Worm (Caenorhabditis elegans): Measurements from ENCODE around the gene C17B7.10.

DNA sequence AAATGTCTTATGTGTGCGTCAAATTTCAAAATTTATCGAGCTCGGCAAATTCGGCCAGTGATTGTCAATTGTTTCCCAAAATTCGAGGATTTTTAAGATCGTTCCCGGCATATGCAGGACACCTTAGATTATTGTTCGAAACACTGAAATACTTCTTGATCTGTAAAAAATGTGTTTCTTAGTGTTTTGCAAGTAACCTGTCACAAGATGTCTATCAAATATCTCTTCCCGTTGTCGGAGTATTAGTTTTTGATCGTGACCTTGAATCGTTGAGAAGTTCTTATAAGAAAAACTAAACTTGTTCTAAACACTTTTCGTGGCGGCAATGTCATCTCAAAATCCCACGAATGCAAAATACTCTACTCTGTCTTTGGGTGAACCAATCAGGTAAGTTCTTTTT lies 20.7 kb upstream of the C17B7.10 start, which contains the start of gene C04E12.4:
- TF ChIP-seq snpc-4 (GFP tag; optimal IDR thresholded peaks at IDR 0.05) = no peak
- TF ChIP-seq snpc-4 (tag; optimal IDR thresholded peaks at IDR 0.05) = no peak
- TF ChIP-seq ztf-18 (tag; optimal IDR thresholded peaks at IDR 0.05) = no peak
- TF ChIP-seq aptf-3 (GFP tag; IDR thresholded peaks at IDR 0.05) = no peak
- no peak for TF ChIP-seq Y56A3A.18 (GFP tag; IDR thresholded peaks at IDR 0.05)
- no peak for TF ChIP-seq lin-35 (GFP tag; optimal IDR thresholded peaks at IDR 0.05)
- no peak for TF ChIP-seq pha-4 (tag; optimal IDR thresholded peaks at IDR 0.05)
- no peak for TF ChIP-seq mcd-1 (GFP tag; IDR thresholded peaks at IDR 0.05)
- TF ChIP-seq ets-4 (GFP tag; optimal IDR thresholded peaks at IDR 0.05) = no peak
- no peak for TF ChIP-seq snpc-1.1 (tag; optimal IDR thresholded peaks at IDR 0.05; ENCODE audit: insufficient read depth)
- no peak for TF ChIP-seq sptf-2 (GFP tag; optimal IDR thresholded peaks at IDR 0.05)

Measured in whole organism, young adult.